Fruit fly (Drosophila melanogaster): ENCODE data around the gene CG14689.

The CG14689 gene

dm6 chr3R:10711148-10711547, at the start of gene CG14689:
CG14689 (minus strand) TSS chr3R:10711248.
- no peak for TF ChIP-seq CG7786 (GFP tag; optimal IDR thresholded peaks at IDR 0.05)
- no peak for TF ChIP-seq jigr1 (GFP tag; IDR thresholded peaks at IDR 0.05)
- TF ChIP-seq fd64A (GFP tag; optimal IDR thresholded peaks at IDR 0.05), result no peak
- no peak for TF ChIP-seq tup (GFP tag; optimal IDR thresholded peaks at IDR 0.05)
- no peak for TF ChIP-seq CG2875 (GFP tag; optimal IDR thresholded peaks at IDR 0.05)
- no peak for TF ChIP-seq CG30403 (GFP tag; optimal IDR thresholded peaks at IDR 0.05)
- no peak for TF ChIP-seq CG11560 (tag; IDR thresholded peaks at IDR 0.05)
- TF ChIP-seq CG31388 (GFP tag; optimal IDR thresholded peaks at IDR 0.05), result no peak
- TF ChIP-seq CG11504 (tag; optimal IDR thresholded peaks at IDR 0.05), result peak; percentile 81

dm6 chr3R:10759348-10759847, 48.4 kb upstream of the CG14689 start, which contains the start of gene CG31272:
CG31272 (minus strand) TSS chr3R:10759398.
- TF ChIP-seq Med (GFP tag), result peak; percentile 62
- no peak for TF ChIP-seq Scr (GFP tag; IDR thresholded peaks at IDR 0.05; ENCODE audit: partially characterized antibody)
- TF ChIP-seq CG13296 (GFP tag; optimal IDR thresholded peaks at IDR 0.05), result peak; percentile 16
- no peak for TF ChIP-seq CG6272 (GFP tag; IDR thresholded peaks at IDR 0.05)
- TF ChIP-seq ATbp (GFP tag; optimal IDR thresholded peaks at IDR 0.05), result peak; percentile 11
- no peak for TF ChIP-seq Hey (tag; optimal IDR thresholded peaks at IDR 0.05)
- no peak for TF ChIP-seq scrt (GFP tag; optimal IDR thresholded peaks at IDR 0.05)
- no peak for TF ChIP-seq CG9797 (GFP tag; optimal IDR thresholded peaks at IDR 0.05)
- no peak for TF ChIP-seq tll (GFP tag; optimal IDR thresholded peaks at IDR 0.05)
- TF ChIP-seq gem (tag; optimal IDR thresholded peaks at IDR 0.05), result peak; percentile 8
- peak; percentile 55 for TF ChIP-seq sens (GFP tag)

dm6 chr3R:10755534-10755933, 44.5 kb upstream of the CG14689 start, which contains the start of gene CG14691:
CG14691 (minus strand) TSS chr3R:10755634.
- TF ChIP-seq Ssrp (tag; optimal IDR thresholded peaks at IDR 0.05), result no peak
- no peak for TF ChIP-seq Drgx (GFP tag; IDR thresholded peaks at IDR 0.05)
- TF ChIP-seq Scr (GFP tag; IDR thresholded peaks at IDR 0.05; ENCODE audit: partially characterized antibody), result no peak
- TF ChIP-seq gce (GFP tag; IDR thresholded peaks at IDR 0.05), result no peak
- no peak for TF ChIP-seq CG17802 (tag; optimal IDR thresholded peaks at IDR 0.05)
- TF ChIP-seq Mes4 (GFP tag; optimal IDR thresholded peaks at IDR 0.05), result no peak
- no peak for TF ChIP-seq ranshi (GFP tag; IDR thresholded peaks at IDR 0.05)
- TF ChIP-seq Oli (tag; optimal IDR thresholded peaks at IDR 0.05), result no peak
- TF ChIP-seq crol (GFP tag; IDR thresholded peaks at IDR 0.05), result no peak
- no peak for TF ChIP-seq CG34422 (GFP tag; IDR thresholded peaks at IDR 0.05)
- no peak for TF ChIP-seq Ets97D (GFP tag; optimal IDR thresholded peaks at IDR 0.05)
- TF ChIP-seq CG17328 (GFP tag; IDR thresholded peaks at IDR 0.05), result no peak
- no peak for TF ChIP-seq kay (GFP tag; optimal IDR thresholded peaks at IDR 0.05)
- no peak for TF ChIP-seq CG8478 (optimal IDR thresholded peaks at IDR 0.05)
- TF ChIP-seq sc (optimal IDR thresholded peaks at IDR 0.05), result no peak
- no peak for TF ChIP-seq sc (GFP tag; optimal IDR thresholded peaks at IDR 0.05)
- TF ChIP-seq CG18599 (GFP tag; optimal IDR thresholded peaks at IDR 0.05), result no peak
- TF ChIP-seq ab (GFP tag; optimal IDR thresholded peaks at IDR 0.05), result no peak

dm6 chr3R:10751061-10751460, 40.0 kb upstream of the CG14689 start, which contains the start of gene TkR86C:
TkR86C (minus strand) TSS chr3R:10751228.
- TF ChIP-seq Sox100B (GFP tag; optimal IDR thresholded peaks at IDR 0.05), result no peak
- TF ChIP-seq gro (GFP tag; optimal IDR thresholded peaks at IDR 0.05), result no peak
- peak; percentile 98 for TF ChIP-seq CG11504 (tag; optimal IDR thresholded peaks at IDR 0.05)
- TF ChIP-seq scrt (GFP tag; optimal IDR thresholded peaks at IDR 0.05), result peak; percentile 81

Measured in whole organism, embryonic.